Worm (Caenorhabditis elegans) whole organism, L4/young adult: ENCODE measurements around the gene uig-1.

Experiments used
- W03F9.2 ChIP-seq: fragments of 150-350 bp; optimal IDR thresholded peaks from 2 replicates; lab custom pipeline; 2014; ENCODE audit warnings: missing biosample characterization, missing genetic modification characterization
- dao-5 ChIP-seq: sonication (generic microtip); optimal IDR thresholded peaks from 2 replicates; lab custom pipeline; 2016; ENCODE audit warnings: missing genotype, missing genetic modification characterization, moderate library complexity, missing compliant biosample characterization
- him-1 ChIP-seq: sonication (generic microtip); optimal IDR thresholded peaks from 2 replicates; lab custom pipeline; 2016; ENCODE audit warnings: missing genotype, missing genetic modification reagents, missing genetic modification characterization, missing compliant biosample characterization

Gene uig-1

DNA sequence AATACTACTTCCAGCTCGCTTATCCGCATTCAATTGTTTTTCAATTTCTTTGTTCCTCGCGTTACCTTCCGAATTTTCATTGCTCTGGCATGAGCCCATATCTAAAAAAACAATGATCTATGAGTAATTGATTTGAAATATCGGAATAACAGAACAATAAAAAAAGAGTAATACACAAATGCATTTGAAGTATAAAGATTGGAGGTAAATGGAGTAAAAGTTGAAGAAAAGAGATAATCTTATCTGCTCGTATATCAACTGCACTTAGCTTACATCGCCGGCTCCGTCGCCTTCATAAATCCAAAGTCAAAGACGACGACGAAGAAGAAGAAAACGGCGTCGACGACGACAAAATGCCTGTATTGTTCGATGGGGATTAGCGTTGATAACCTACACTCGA, 46.3 kb downstream of the uig-1 start, which contains the start of gene odr-3:
odr-3 (minus strand) TSS at position 101 of the 400 bp plus-strand sequence.
- no peak for TF ChIP-seq him-1 (tag; lab: Kevin White, UChicago)
- TF ChIP-seq dao-5, result no peak
- TF ChIP-seq W03F9.2, result no peak

DNA sequence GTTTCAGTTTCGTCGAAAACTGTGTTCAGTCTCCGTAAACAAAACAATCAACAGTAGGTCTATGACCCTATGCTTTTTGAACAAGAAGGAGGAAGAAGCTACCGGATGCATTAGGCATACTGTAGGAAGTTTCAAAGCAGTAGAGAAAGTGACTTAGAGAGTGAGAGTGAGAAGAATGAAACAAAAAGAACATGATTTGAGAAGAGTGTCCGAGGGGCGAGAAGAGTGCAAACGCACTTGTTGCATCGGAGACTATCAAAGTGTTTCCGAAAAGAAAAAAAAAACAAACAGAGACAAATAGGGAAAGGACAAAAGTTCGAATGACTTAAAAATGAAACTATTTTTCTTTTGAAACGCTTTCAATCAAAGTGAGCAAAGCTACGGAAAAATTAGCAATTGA, 52.6 kb downstream of the uig-1 start:
- no peak for TF ChIP-seq W03F9.2
- TF ChIP-seq him-1 (tag; lab: Kevin White, UChicago), result no peak
- no peak for TF ChIP-seq dao-5

- TF ChIP-seq W03F9.2, result no peak
- no peak for TF ChIP-seq dao-5
- no peak for TF ChIP-seq him-1 (tag; lab: Kevin White, UChicago)
Measured at ce11 chrV:13236507-13236906, 59.3 kb downstream of the uig-1 start, which contains the start of gene dmd-10. Gene dmd-10 (minus strand): TSS chrV:13236607.

ce11 chrV:13235313-13235712, 60.5 kb downstream of the uig-1 start:
- no peak for TF ChIP-seq dao-5
- TF ChIP-seq W03F9.2, result no peak

DNA sequence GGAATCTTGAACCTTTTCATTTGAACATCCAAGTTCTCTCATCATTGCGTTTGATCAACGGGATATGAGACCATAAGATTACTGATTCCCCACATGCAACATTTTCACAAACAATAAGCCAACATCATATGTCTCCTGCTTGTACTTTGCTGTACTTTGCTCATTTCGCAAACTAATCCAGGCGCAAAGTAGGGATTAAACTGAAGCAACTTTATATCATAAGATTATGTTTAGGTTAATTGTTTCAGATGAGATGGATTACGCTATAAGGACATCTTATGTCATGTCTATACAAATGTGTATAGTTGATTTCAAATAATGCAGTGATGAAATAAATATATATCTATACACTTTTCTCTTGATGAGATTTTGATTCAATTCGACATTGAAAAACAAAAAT, 66.2 kb downstream of the uig-1 start:
- TF ChIP-seq W03F9.2 (no peak), him-1 (tag; lab: Kevin White, UChicago) (no peak), dao-5 (no peak)
